Fruit fly (Drosophila melanogaster): ENCODE results near the gene Ndf.

Ndf gene

dm6 chr2L:10056705-10057104 lies 53.1 kb downstream of the Ndf start, which contains the start of gene Pen (continued):
- TF ChIP-seq CG18619 (GFP tag; optimal IDR thresholded peaks at IDR 0.05) (no peak), Atf-2 (GFP tag; optimal IDR thresholded peaks at IDR 0.05) (no peak), tap (tag; optimal IDR thresholded peaks at IDR 0.05) (no peak), CHES-1-like (GFP tag; optimal IDR thresholded peaks at IDR 0.05) (no peak), kni (GFP tag; optimal IDR thresholded peaks at IDR 0.05) (no peak), CG8290 (GFP tag; optimal IDR thresholded peaks at IDR 0.05) (no peak), CG8290 (tag; optimal IDR thresholded peaks at IDR 0.05) (no peak), H15 (GFP tag; IDR thresholded peaks at IDR 0.05) (no peak), lilli (GFP tag; optimal IDR thresholded peaks at IDR 0.05) (no peak), dimm (GFP tag; IDR thresholded peaks at IDR 0.05) (no peak), ro (GFP tag; IDR thresholded peaks at IDR 0.05) (no peak), Myb (GFP tag; optimal IDR thresholded peaks at IDR 0.05) (peak; percentile 87), ssp (GFP tag; IDR thresholded peaks at IDR 0.05) (no peak), CG12744 (GFP tag; optimal IDR thresholded peaks at IDR 0.05) (no peak), HHEX (GFP tag; optimal IDR thresholded peaks at IDR 0.05) (no peak), grau (tag; optimal IDR thresholded peaks at IDR 0.05) (no peak), CG2875 (GFP tag; optimal IDR thresholded peaks at IDR 0.05) (no peak), run (tag; optimal IDR thresholded peaks at IDR 0.05) (no peak), Ptx1 (GFP tag; IDR thresholded peaks at IDR 0.05) (no peak), Usf (GFP tag; optimal IDR thresholded peaks at IDR 0.05) (no peak), cg (GFP tag; optimal IDR thresholded peaks at IDR 0.05) (no peak), CG14710 (tag; optimal IDR thresholded peaks at IDR 0.05) (peak; percentile 37), gfzf (GFP tag; optimal IDR thresholded peaks at IDR 0.05) (peak; percentile 45), CG2202 (tag; optimal IDR thresholded peaks at IDR 0.05) (no peak), onecut (GFP tag; IDR thresholded peaks at IDR 0.05) (no peak), insv (GFP tag; optimal IDR thresholded peaks at IDR 0.05) (no peak), dmrt11E (tag; optimal IDR thresholded peaks at IDR 0.05) (no peak), gsb-n (tag; optimal IDR thresholded peaks at IDR 0.05) (no peak), CG7357 (GFP tag; IDR thresholded peaks at IDR 0.05) (no peak), CG7556 (GFP tag; optimal IDR thresholded peaks at IDR 0.05) (no peak), lmd (GFP tag; IDR thresholded peaks at IDR 0.05) (no peak), CG6765 (GFP tag; optimal IDR thresholded peaks at IDR 0.05) (no peak), CG18599 (GFP tag; optimal IDR thresholded peaks at IDR 0.05) (no peak), CG34376 (GFP tag; optimal IDR thresholded peaks at IDR 0.05) (no peak), CG11695 (GFP tag; IDR thresholded peaks at IDR 0.05) (no peak), CG8388 (GFP tag; optimal IDR thresholded peaks at IDR 0.05) (no peak), Hr39 (optimal IDR thresholded peaks at IDR 0.05) (no peak), pho (GFP tag; optimal IDR thresholded peaks at IDR 0.05) (no peak), Dref (GFP tag; IDR thresholded peaks at IDR 0.05) (peak; percentile 89), E2f1 (GFP tag; IDR thresholded peaks at IDR 0.05) (no peak), slbo (GFP tag; IDR thresholded peaks at IDR 0.05) (no peak), sqz (GFP tag; optimal IDR thresholded peaks at IDR 0.05) (no peak), Eip74EF (GFP tag; optimal IDR thresholded peaks at IDR 0.05) (no peak), NfI (GFP tag; optimal IDR thresholded peaks at IDR 0.05) (no peak), Drgx (GFP tag; IDR thresholded peaks at IDR 0.05) (no peak), schlank (tag; optimal IDR thresholded peaks at IDR 0.05) (no peak), Hsf (GFP tag; optimal IDR thresholded peaks at IDR 0.05) (no peak), CG7839 (tag; optimal IDR thresholded peaks at IDR 0.05) (no peak), scrt (GFP tag; optimal IDR thresholded peaks at IDR 0.05) (no peak), Opbp (GFP tag; IDR thresholded peaks at IDR 0.05; ENCODE audit: partially characterized antibody) (peak; percentile 74), Gug (GFP tag; IDR thresholded peaks at IDR 0.05) (no peak), CG15479 (GFP tag; optimal IDR thresholded peaks at IDR 0.05) (no peak), CG18011 (GFP tag; optimal IDR thresholded peaks at IDR 0.05) (no peak)
